Worm (Caenorhabditis elegans) whole organism, late embryonic: ENCODE data around the gene srt-55.

ENCODE experiments used
- F13H6.1 ChIP-seq: sonication (generic microtip); optimal IDR thresholded peaks from 2 replicates; lab custom pipeline; 2016; ENCODE audit warnings: missing genetic modification characterization, missing compliant biosample characterization
- K09A11.1 ChIP-seq: sonication (generic microtip); optimal IDR thresholded peaks from 2 replicates; lab custom pipeline; 2017; ENCODE audit warnings: antibody characterized with exemption, mild to moderate bottlenecking, missing genetic modification characterization, missing compliant biosample characterization; ENCODE audit not compliant: insufficient read depth
- Y22D7AL.16 ChIP-seq: sonication (generic microtip); optimal IDR thresholded peaks from 2 replicates; lab custom pipeline; 2016; ENCODE audit warnings: missing genetic modification characterization, missing compliant biosample characterization
- ama-1 ChIP-seq: fragments of 150-350 bp; optimal IDR thresholded peaks from 2 replicates; lab custom pipeline; 2014
- ceh-18 ChIP-seq: sonication (generic microtip); optimal IDR thresholded peaks from 2 replicates; lab custom pipeline; 2016; ENCODE audit warnings: missing genetic modification characterization, missing compliant biosample characterization
- ceh-19 ChIP-seq: fragments of 200-800 bp; sonication (Bioruptor generic); optimal IDR thresholded peaks from 2 replicates; lab custom pipeline; 2018; ENCODE audit warnings: mild to moderate bottlenecking, missing genetic modification characterization, missing compliant biosample characterization
- ceh-22 ChIP-seq: sonication (generic microtip); optimal IDR thresholded peaks from 2 replicates; lab custom pipeline; 2017; ENCODE audit warnings: missing biosample characterization, missing genetic modification characterization
- ceh-30 ChIP-seq: fragments of 150-350 bp; optimal IDR thresholded peaks from 2 replicates; lab custom pipeline; 2014; ENCODE audit warnings: missing biosample characterization, missing genetic modification characterization
- ceh-31 ChIP-seq: sonication (generic microtip); optimal IDR thresholded peaks from 2 replicates; lab custom pipeline; 2016; ENCODE audit warnings: missing genetic modification characterization, missing compliant biosample characterization
- ceh-34 ChIP-seq: sonication (generic microtip); optimal IDR thresholded peaks from 2 replicates; lab custom pipeline; 2016; ENCODE audit warnings: mild to moderate bottlenecking, missing genetic modification characterization, missing compliant biosample characterization
- che-1 ChIP-seq: sonication (generic microtip); optimal IDR thresholded peaks from 2 replicates; lab custom pipeline; 2016; ENCODE audit warnings: mild to moderate bottlenecking, missing genetic modification characterization, missing compliant biosample characterization
- dmd-4 ChIP-seq: sonication (generic microtip); optimal IDR thresholded peaks from 2 replicates; lab custom pipeline; 2016; ENCODE audit warnings: borderline replicate concordance, missing genetic modification characterization, missing compliant biosample characterization
- dve-1 ChIP-seq: sonication (generic microtip); optimal IDR thresholded peaks from 2 replicates; lab custom pipeline; 2017; ENCODE audit warnings: antibody characterized with exemption, mild to moderate bottlenecking, missing genetic modification characterization, missing compliant biosample characterization
- eyg-1 ChIP-seq: sonication (generic microtip); optimal IDR thresholded peaks from 2 replicates; lab custom pipeline; 2016; ENCODE audit warnings: missing genotype, missing genetic modification characterization, missing compliant biosample characterization
- gmeb-2 ChIP-seq: sonication (generic microtip); optimal IDR thresholded peaks from 2 replicates; lab custom pipeline; 2016; ENCODE audit warnings: missing genetic modification characterization, inconsistent platforms, missing compliant biosample characterization
- hlh-13 ChIP-seq: fragments of 200-800 bp; sonication (Bioruptor generic); optimal IDR thresholded peaks from 2 replicates; lab custom pipeline; 2018; ENCODE audit warnings: mild to moderate bottlenecking, missing genetic modification characterization, missing compliant biosample characterization
- hlh-8 ChIP-seq: sonication (generic microtip); optimal IDR thresholded peaks from 2 replicates; lab custom pipeline; 2016; ENCODE audit warnings: missing genotype, missing genetic modification characterization, missing compliant biosample characterization
- lim-6 ChIP-seq: sonication (generic microtip); optimal IDR thresholded peaks from 2 replicates; lab custom pipeline; 2016; ENCODE audit warnings: missing genetic modification characterization, missing compliant biosample characterization
- lin-11 ChIP-seq: fragments of 200-800 bp; sonication (Bioruptor generic); optimal IDR thresholded peaks from 2 replicates; lab custom pipeline; 2018; ENCODE audit warnings: mild to moderate bottlenecking, missing genetic modification characterization, missing compliant biosample characterization
- madf-2 ChIP-seq: sonication (generic microtip); optimal IDR thresholded peaks from 2 replicates; lab custom pipeline; 2017; ENCODE audit warnings: missing genetic modification characterization, missing compliant biosample characterization
- nhr-11 ChIP-seq: fragments of 150-350 bp; optimal IDR thresholded peaks from 2 replicates; lab custom pipeline; 2014; ENCODE audit warnings: missing biosample characterization, missing genetic modification characterization
- nhr-232 ChIP-seq: sonication (generic microtip); optimal IDR thresholded peaks from 2 replicates; lab custom pipeline; 2016; ENCODE audit warnings: missing genetic modification characterization, missing compliant biosample characterization
- npax-4 ChIP-seq: sonication (generic microtip); optimal IDR thresholded peaks from 2 replicates; lab custom pipeline; 2016; ENCODE audit warnings: missing genetic modification characterization, missing compliant biosample characterization
- odd-2 ChIP-seq: sonication (generic microtip); optimal IDR thresholded peaks from 2 replicates; lab custom pipeline; 2017; ENCODE audit warnings: antibody characterized with exemption, mild to moderate bottlenecking, missing genetic modification characterization, missing compliant biosample characterization
- pag-3 ChIP-seq: sonication (generic microtip); optimal IDR thresholded peaks from 2 replicates; lab custom pipeline; 2016; ENCODE audit warnings: missing compliant biosample characterization, missing genetic modification characterization, borderline replicate concordance
- pqm-1 ChIP-seq: sonication (generic microtip); optimal IDR thresholded peaks from 2 replicates; lab custom pipeline; 2016; ENCODE audit warnings: missing genetic modification characterization, missing compliant biosample characterization
- pros-1 ChIP-seq: fragments of 150-350 bp; optimal IDR thresholded peaks from 2 replicates; lab custom pipeline; 2014; ENCODE audit warnings: missing biosample characterization, missing genetic modification reagents, missing genetic modification characterization
- ref-2 ChIP-seq: sonication (generic microtip); optimal IDR thresholded peaks from 2 replicates; lab custom pipeline; 2016; ENCODE audit warnings: missing genetic modification characterization, missing compliant biosample characterization
- sdc-2 ChIP-seq: sonication (generic microtip); optimal IDR thresholded peaks from 2 replicates; lab custom pipeline; 2016; ENCODE audit warnings: missing genotype, missing genetic modification characterization, missing compliant biosample characterization
- sox-2 ChIP-seq: fragments of 200-800 bp; sonication (Bioruptor generic); IDR thresholded peaks from 2 replicates; pipeline ENCODE4 v1.3.6; 2022; ENCODE audit warnings: missing genetic modification reagents, missing genetic modification characterization, missing compliant biosample characterization
- sox-4 ChIP-seq: sonication (generic microtip); optimal IDR thresholded peaks from 2 replicates; lab custom pipeline; 2017; ENCODE audit warnings: mild to moderate bottlenecking, missing genetic modification characterization, inconsistent platforms, missing compliant biosample characterization
- tbx-2 ChIP-seq: sonication (generic microtip); optimal IDR thresholded peaks from 2 replicates; lab custom pipeline; 2016; ENCODE audit warnings: missing genetic modification characterization, missing compliant biosample characterization
- ttx-3 ChIP-seq: sonication (generic microtip); optimal IDR thresholded peaks from 2 replicates; lab custom pipeline; 2016; ENCODE audit warnings: missing genetic modification reagents, missing genetic modification characterization, missing compliant biosample characterization
- unc-42 ChIP-seq: sonication (generic microtip); optimal IDR thresholded peaks from 2 replicates; lab custom pipeline; 2016; ENCODE audit warnings: missing genotype, missing genetic modification characterization, missing compliant biosample characterization
- unc-55 ChIP-seq: sonication (generic microtip); optimal IDR thresholded peaks from 2 replicates; lab custom pipeline; 2017; ENCODE audit warnings: missing biosample characterization, missing genetic modification reagents, missing genetic modification characterization
- unc-86 ChIP-seq: sonication (generic microtip); optimal IDR thresholded peaks from 2 replicates; lab custom pipeline; 2016; ENCODE audit warnings: missing genetic modification characterization, missing compliant biosample characterization
- zip-5 ChIP-seq: sonication (generic microtip); optimal IDR thresholded peaks from 2 replicates; lab custom pipeline; 2016; ENCODE audit warnings: missing genetic modification characterization, missing compliant biosample characterization

Gene srt-55

DNA sequence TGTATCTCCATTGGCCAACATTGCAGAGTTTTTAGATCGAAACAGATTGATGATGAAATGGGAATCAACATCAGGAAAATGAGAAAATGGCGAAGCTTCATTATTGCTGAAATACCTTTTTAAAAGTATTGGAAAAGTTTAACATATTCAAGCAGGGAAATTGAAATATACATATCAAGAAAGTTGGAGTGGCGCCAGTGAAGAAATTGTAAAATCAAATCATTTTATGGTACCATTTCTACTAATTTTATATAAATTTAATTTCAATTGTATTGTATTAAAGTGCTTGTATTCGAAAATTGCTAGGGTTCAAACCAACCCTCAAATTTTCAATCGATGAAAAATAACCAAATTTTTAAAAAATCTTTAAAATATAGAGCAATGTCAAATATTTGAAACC, at the start of gene srt-55:
Gene srt-55 (minus strand): TSS at position 101 of the 400 bp plus-strand sequence.
- no peak for TF ChIP-seq F13H6.1
- TF ChIP-seq ref-2 (tag; lab: Kevin White, UChicago), result no peak
- no peak for TF ChIP-seq ama-1 (lab: Kevin White, UChicago)
- TF ChIP-seq, all 69 proteins: peak for 0

DNA sequence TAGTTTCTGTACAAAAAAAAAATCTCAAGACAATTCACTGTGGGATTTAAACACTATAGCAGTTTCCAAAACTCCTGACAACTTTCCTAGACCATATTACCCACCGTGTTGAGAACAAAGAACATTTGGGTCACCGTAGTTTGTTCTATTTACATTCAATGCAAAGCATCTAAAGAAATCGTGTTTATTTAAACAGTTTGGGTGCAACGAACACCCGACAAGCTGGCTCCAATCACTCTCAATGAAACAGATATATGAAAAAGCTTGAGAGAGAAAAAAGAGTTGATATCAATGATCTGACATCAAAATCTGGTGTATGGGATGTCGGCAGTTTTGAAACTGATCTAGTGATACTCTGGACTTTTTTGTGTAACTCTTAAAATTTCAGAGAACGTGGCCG, 48.7 kb upstream of the srt-55 start:
- no peak for TF ChIP-seq nhr-11 (tag; lab: Kevin White, UChicago)
- no peak for TF ChIP-seq Y22D7AL.16 (tag; lab: Kevin White, UChicago)
- no peak for TF ChIP-seq nhr-232 (tag; lab: Kevin White, UChicago)
- TF ChIP-seq pros-1 (tag; lab: Kevin White, UChicago), result no peak
- no peak for TF ChIP-seq hlh-13 (GFP tag; lab: Kevin White, UChicago)
- TF ChIP-seq ref-2 (tag; lab: Kevin White, UChicago), result no peak
- no peak for TF ChIP-seq hlh-8 (tag; lab: Kevin White, UChicago)
- TF ChIP-seq gmeb-2 (tag; lab: Kevin White, UChicago), result no peak
- TF ChIP-seq npax-4 (tag; lab: Kevin White, UChicago), result no peak
- TF ChIP-seq ceh-34 (tag; lab: Kevin White, UChicago), result no peak
- no peak for TF ChIP-seq odd-2
- TF ChIP-seq ceh-30 (tag; lab: Kevin White, UChicago), result no peak
- no peak for TF ChIP-seq ceh-22
- TF ChIP-seq ttx-3, result no peak
- TF ChIP-seq lim-6, result no peak
- TF ChIP-seq pqm-1 (tag; lab: Kevin White, UChicago), result no peak
- TF ChIP-seq che-1 (tag; lab: Kevin White, UChicago), result no peak
- no peak for TF ChIP-seq dmd-4 (tag; lab: Kevin White, UChicago)

DNA sequence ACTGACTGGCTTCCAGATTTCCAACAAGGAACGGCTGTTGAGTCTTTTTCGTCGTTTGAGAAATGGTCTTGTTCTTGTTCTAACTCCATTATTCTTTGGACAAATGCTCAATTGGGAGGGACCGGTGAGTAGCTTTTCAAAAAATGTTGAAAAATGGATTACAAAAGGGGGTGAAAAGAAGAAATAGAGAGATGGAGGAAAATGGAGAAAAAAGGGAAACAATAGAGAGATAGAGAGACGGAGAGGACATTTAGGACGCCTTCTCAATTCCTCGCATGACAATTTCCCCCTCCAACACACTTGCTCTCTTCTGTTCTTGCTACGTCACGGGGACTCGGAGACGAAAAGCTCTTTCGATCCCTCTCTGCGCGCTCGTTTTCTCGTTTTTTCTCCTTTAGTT, 46.7 kb upstream of the srt-55 start:
- TF ChIP-seq sox-2, result no peak
- TF ChIP-seq pag-3 (tag; lab: Kevin White, UChicago), result no peak
- TF ChIP-seq K09A11.1 (tag; lab: Kevin White, UChicago), result no peak
- TF ChIP-seq eyg-1 (tag; lab: Kevin White, UChicago), result no peak
- TF ChIP-seq ceh-31 (tag; lab: Kevin White, UChicago), result peak; percentile 62
- TF ChIP-seq unc-86 (tag; lab: Kevin White, UChicago), result no peak
- TF ChIP-seq lin-11 (tag; lab: Kevin White, UChicago), result no peak
- no peak for TF ChIP-seq npax-4 (tag; lab: Kevin White, UChicago)
- no peak for TF ChIP-seq Y22D7AL.16 (tag; lab: Kevin White, UChicago)
- TF ChIP-seq unc-55 (GFP tag; lab: Kevin White, UChicago), result no peak
- no peak for TF ChIP-seq F13H6.1
- peak; percentile 18 for TF ChIP-seq ceh-18 (tag; lab: Kevin White, UChicago)
- peak; percentile 89 for TF ChIP-seq unc-42 (tag; lab: Kevin White, UChicago)
- no peak for TF ChIP-seq sox-4
- TF ChIP-seq madf-2, result no peak
- TF ChIP-seq ceh-19 (GFP tag; lab: Kevin White, UChicago), result no peak
- no peak for TF ChIP-seq pqm-1 (tag; lab: Kevin White, UChicago)
- no peak for TF ChIP-seq nhr-232 (tag; lab: Kevin White, UChicago)

DNA sequence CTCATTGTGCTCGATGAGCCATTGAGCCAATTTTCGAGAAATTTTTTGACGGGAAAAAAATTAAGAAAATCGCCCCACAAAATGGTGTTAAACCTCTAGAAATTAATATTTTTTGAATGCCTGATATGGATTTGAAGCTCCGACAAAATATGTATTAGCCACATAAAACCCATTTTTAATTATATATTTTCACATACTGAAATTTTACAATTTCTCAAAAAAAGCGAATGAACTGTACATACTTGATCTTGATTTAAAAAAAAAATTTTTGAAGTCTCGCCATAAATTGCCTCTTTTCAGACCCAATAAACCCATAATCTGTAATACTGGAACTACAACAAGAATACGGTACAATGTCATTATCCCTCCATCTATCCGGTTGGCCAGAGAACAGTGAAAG, 46.2 kb upstream of the srt-55 start, which contains the start of gene nac-3:
Gene nac-3 (plus strand): TSS at position 301 of the 400 bp plus-strand sequence.
- no peak for TF ChIP-seq madf-2
- no peak for TF ChIP-seq che-1 (tag; lab: Kevin White, UChicago)
- no peak for TF ChIP-seq dve-1 (tag; lab: Kevin White, UChicago)
- TF ChIP-seq sdc-2 (tag; lab: Kevin White, UChicago), result no peak
- no peak for TF ChIP-seq zip-5
- no peak for TF ChIP-seq tbx-2
- no peak for TF ChIP-seq ref-2 (tag; lab: Kevin White, UChicago)
